Fruit fly (Drosophila melanogaster): ENCODE results near the gene Duox.

DNA sequence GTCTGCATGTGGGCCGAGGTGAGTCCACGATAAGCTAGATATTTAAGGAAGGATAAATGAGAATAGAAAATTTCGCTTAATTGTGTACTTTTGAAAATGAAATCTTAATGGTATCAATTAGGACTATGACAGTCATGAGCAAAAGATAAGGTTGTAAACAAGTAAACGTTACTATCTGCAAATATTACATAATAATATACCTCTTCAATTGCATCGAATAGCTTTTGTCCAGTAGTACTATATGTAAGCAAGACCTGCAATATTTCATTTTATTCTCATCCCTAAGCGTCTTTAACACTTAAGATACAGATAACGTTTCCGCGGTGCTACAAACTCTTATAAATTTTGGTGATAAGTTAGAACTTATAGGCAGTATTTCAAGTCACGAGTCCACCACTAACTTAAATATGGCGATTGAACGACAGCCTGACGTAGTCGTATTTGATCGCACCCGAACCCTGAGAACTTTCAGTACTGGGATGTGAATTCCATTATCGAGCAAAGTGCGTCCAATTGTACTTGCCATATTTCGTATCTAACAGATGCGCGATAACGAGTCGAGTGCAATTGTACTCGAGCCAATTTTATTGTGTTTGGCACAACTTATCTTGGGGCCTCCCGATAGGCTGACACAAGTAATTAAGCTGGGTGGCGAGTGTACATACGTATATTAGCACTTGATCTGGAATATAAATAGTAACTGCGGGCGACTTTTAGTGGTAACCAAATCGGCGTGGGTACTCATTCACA lies 35.7 kb upstream of the Duox start:
- TF ChIP-seq CG14711 (tag; optimal IDR thresholded peaks at IDR 0.05) (no peak), CG1620 (GFP tag; optimal IDR thresholded peaks at IDR 0.05) (no peak), Clk (GFP tag; optimal IDR thresholded peaks at IDR 0.05) (no peak), bab1 (GFP tag; optimal IDR thresholded peaks at IDR 0.05) (no peak), CG33017 (tag; optimal IDR thresholded peaks at IDR 0.05) (peak; percentile 23), pad (GFP tag; optimal IDR thresholded peaks at IDR 0.05) (no peak), ovo (GFP tag; optimal IDR thresholded peaks at IDR 0.05) (no peak), Hr96 (GFP tag; optimal IDR thresholded peaks at IDR 0.05) (peak; percentile 52), cic (GFP tag; optimal IDR thresholded peaks at IDR 0.05) (peak; percentile 77), tj (GFP tag; optimal IDR thresholded peaks at IDR 0.05) (no peak)
